Worm (Caenorhabditis elegans): ENCODE data around the gene sru-29.

ce11 chrV:9841376-9841775 lies 30.1 kb downstream of the sru-29 start, which contains the start of gene sru-36:
- TF ChIP-seq lin-13 (GFP tag; optimal IDR thresholded peaks at IDR 0.05) (no peak), ceh-32 (tag; optimal IDR thresholded peaks at IDR 0.05; ENCODE audit: poor library complexity) (no peak), ztf-11 (tag; optimal IDR thresholded peaks at IDR 0.05) (no peak)
